Comparison of ENCODE assay signal across 5 fruit fly cellular contexts in genomic region chr3R:30272176-30272857, dm6.
TF ChIP-seq lines count a peak whose summit lies in the region.

No protein-coding gene starts in this region.

- no peak for TF ChIP-seq CTCF in whole organism, embryonic (GFP tag; optimal IDR thresholded peaks at IDR 0.05; lab: Kevin White, UChicago)

TF ChIP-seq in whole organism, adult, 20 proteins besides CTCF, POLR2A, EP300 and RAD21:
- TF ChIP-seq CG14711 (tag; optimal IDR thresholded peaks at IDR 0.05; lab: Kevin White, UChicago) (peak; percentile 1), CG11617 (GFP tag; optimal IDR thresholded peaks at IDR 0.05; lab: Kevin White, UChicago) (no peak)
TF ChIP-seq in whole organism, adult: peak in this region for 1.

TF ChIP-seq in whole organism, embryonic, 481 proteins besides CTCF, POLR2A, EP300 and RAD21 (continues in another document):
- TF ChIP-seq lbe (GFP tag; optimal IDR thresholded peaks at IDR 0.05; lab: Kevin White, UChicago): peak; percentile 90
- TF ChIP-seq corto (GFP tag; optimal IDR thresholded peaks at IDR 0.05; lab: Kevin White, UChicago): peak; percentile 92
- TF ChIP-seq zf30C (GFP tag; optimal IDR thresholded peaks at IDR 0.05; lab: Kevin White, UChicago): peak; percentile 56
- TF ChIP-seq CG10979 (tag; optimal IDR thresholded peaks at IDR 0.05; lab: Kevin White, UChicago): peak; percentile 28
- TF ChIP-seq row (GFP tag; IDR thresholded peaks at IDR 0.05; lab: Robert Waterston, UW): 0 out of 3 replicates have a peak, but pooled peaks have one; percentile 17
- no peak for TF ChIP-seq ac (GFP tag; optimal IDR thresholded peaks at IDR 0.05; lab: Kevin White, UChicago)
- TF ChIP-seq gem (tag; optimal IDR thresholded peaks at IDR 0.05; lab: Kevin White, UChicago): peak; percentile 35
- TF ChIP-seq Sox102F (GFP tag; optimal IDR thresholded peaks at IDR 0.05; lab: Kevin White, UChicago): no peak
- TF ChIP-seq dmrt11E (tag; optimal IDR thresholded peaks at IDR 0.05; lab: Kevin White, UChicago): peak; percentile 31
- TF ChIP-seq Pdp1 (GFP tag; optimal IDR thresholded peaks at IDR 0.05; lab: Kevin White, UChicago): peak in 1 of 2 experiments; percentile 5
- peak; percentile 10 to 95 for TF ChIP-seq bsh (GFP tag; optimal IDR thresholded peaks at IDR 0.05; lab: Kevin White, UChicago)
- peak; percentile 2 for TF ChIP-seq CG16815 (GFP tag; optimal IDR thresholded peaks at IDR 0.05; lab: Kevin White, UChicago)
- TF ChIP-seq Nf-YC (tag; optimal IDR thresholded peaks at IDR 0.05; lab: Kevin White, UChicago): no peak
- no peak for TF ChIP-seq Dip2 (GFP tag; IDR thresholded peaks at IDR 0.05; lab: Robert Waterston, UW)
- TF ChIP-seq CG4707 (GFP tag; optimal IDR thresholded peaks at IDR 0.05; lab: Kevin White, UChicago): no peak
- peak; percentile 33 for TF ChIP-seq CG1603 (tag; optimal IDR thresholded peaks at IDR 0.05; lab: Kevin White, UChicago)
- no peak for TF ChIP-seq abd-A (tag; optimal IDR thresholded peaks at IDR 0.05; lab: Kevin White, UChicago)
- TF ChIP-seq Antp (GFP tag; optimal IDR thresholded peaks at IDR 0.05; lab: Kevin White, UChicago): no peak
- TF ChIP-seq ase (GFP tag; IDR thresholded peaks at IDR 0.05; lab: Robert Waterston, UW): no peak
- peak; percentile 56 for TF ChIP-seq CG17385 (GFP tag; optimal IDR thresholded peaks at IDR 0.05; lab: Kevin White, UChicago)
- TF ChIP-seq lola (GFP tag; optimal IDR thresholded peaks at IDR 0.05; lab: Kevin White, UChicago): peak in 1 of 3 experiments; percentile 5
- TF ChIP-seq pb (GFP tag; optimal IDR thresholded peaks at IDR 0.05; lab: Kevin White, UChicago): no peak

TF ChIP-seq in whole organism, prepupa, 60 proteins besides CTCF, POLR2A, EP300 and RAD21 (continues in another document):
- TF ChIP-seq CG6792 (GFP tag; optimal IDR thresholded peaks at IDR 0.05; lab: Kevin White, UChicago) (peak; percentile 96), CG6808 (GFP tag; optimal IDR thresholded peaks at IDR 0.05; lab: Kevin White, UChicago) (peak; percentile 95), CG31627 (GFP tag; optimal IDR thresholded peaks at IDR 0.05; lab: Kevin White, UChicago) (peak; percentile 97), CG11902 (GFP tag; optimal IDR thresholded peaks at IDR 0.05; lab: Kevin White, UChicago) (peak; percentile 87), Ets96B (tag; optimal IDR thresholded peaks at IDR 0.05; lab: Kevin White, UChicago) (peak; percentile 99), spab (GFP tag; optimal IDR thresholded peaks at IDR 0.05; lab: Kevin White, UChicago) (peak; percentile 97), CG7368 (GFP tag; optimal IDR thresholded peaks at IDR 0.05; lab: Kevin White, UChicago) (peak; percentile 93), CG8119 (GFP tag; IDR thresholded peaks at IDR 0.05; lab: Robert Waterston, UW) (peak; percentile 92), pdm3 (GFP tag; optimal IDR thresholded peaks at IDR 0.05; lab: Kevin White, UChicago) (peak; percentile 96), fd59A (GFP tag; optimal IDR thresholded peaks at IDR 0.05; lab: Kevin White, UChicago) (peak; percentile 96), CG15336 (GFP tag; IDR thresholded peaks at IDR 0.05; lab: Robert Waterston, UW) (peak; percentile 85), CG34406 (GFP tag; optimal IDR thresholded peaks at IDR 0.05; lab: Kevin White, UChicago) (peak; percentile 94), ss (GFP tag; optimal IDR thresholded peaks at IDR 0.05; lab: Kevin White, UChicago) (peak; percentile 93 to 94), net (GFP tag; optimal IDR thresholded peaks at IDR 0.05; lab: Kevin White, UChicago) (peak; percentile 94), CG8319 (GFP tag; optimal IDR thresholded peaks at IDR 0.05; lab: Kevin White, UChicago) (peak; percentile 83), CG11294 (GFP tag; IDR thresholded peaks at IDR 0.05; lab: Robert Waterston, UW) (peak; percentile 73), CG32006 (GFP tag; optimal IDR thresholded peaks at IDR 0.05; lab: Kevin White, UChicago) (peak; percentile 92), OdsH (GFP tag; optimal IDR thresholded peaks at IDR 0.05; lab: Kevin White, UChicago) (peak; percentile 96), CG6854 (GFP tag; optimal IDR thresholded peaks at IDR 0.05; lab: Kevin White, UChicago) (peak; percentile 70), acj6 (GFP tag; optimal IDR thresholded peaks at IDR 0.05; lab: Kevin White, UChicago) (peak; percentile 97), dac (GFP tag; optimal IDR thresholded peaks at IDR 0.05; lab: Kevin White, UChicago) (peak; percentile 51), fd85E (GFP tag; optimal IDR thresholded peaks at IDR 0.05; lab: Kevin White, UChicago) (peak; percentile 74), CG9139 (GFP tag; optimal IDR thresholded peaks at IDR 0.05; lab: Kevin White, UChicago) (peak; percentile 93)

TF ChIP-seq in whole organism, pupa, 21 proteins besides CTCF, POLR2A, EP300 and RAD21:
- TF ChIP-seq CG13204 (GFP tag; optimal IDR thresholded peaks at IDR 0.05; lab: Kevin White, UChicago): peak; percentile 90
- TF ChIP-seq CG9948 (tag; optimal IDR thresholded peaks at IDR 0.05; lab: Kevin White, UChicago): peak; percentile 99
- peak; percentile 98 for TF ChIP-seq CG34367 (tag; optimal IDR thresholded peaks at IDR 0.05; lab: Kevin White, UChicago)
- peak; percentile 62 for TF ChIP-seq EcR (GFP tag; optimal IDR thresholded peaks at IDR 0.05; lab: Kevin White, UChicago)
- TF ChIP-seq CG8301 (tag; optimal IDR thresholded peaks at IDR 0.05; lab: Kevin White, UChicago): peak; percentile 98
- TF ChIP-seq CG4496 (GFP tag; IDR thresholded peaks at IDR 0.05; lab: Robert Waterston, UW): peak; percentile 96
- TF ChIP-seq Pif1B (GFP tag; optimal IDR thresholded peaks at IDR 0.05; lab: Kevin White, UChicago): peak; percentile 93
- TF ChIP-seq rn (GFP tag; IDR thresholded peaks at IDR 0.05; lab: Robert Waterston, UW): peak; percentile 82
- peak; percentile 98 for TF ChIP-seq D1 (tag; optimal IDR thresholded peaks at IDR 0.05; lab: Kevin White, UChicago)
- TF ChIP-seq Snoo (tag; optimal IDR thresholded peaks at IDR 0.05; lab: Kevin White, UChicago): peak; percentile 92
- peak; percentile 81; the same call in 2 of the 3 replicates for TF ChIP-seq fd96Ca (GFP tag; IDR thresholded peaks at IDR 0.05; lab: Robert Waterston, UW)
- peak; percentile 90 for TF ChIP-seq Pif1A (GFP tag; optimal IDR thresholded peaks at IDR 0.05; lab: Kevin White, UChicago)
- TF ChIP-seq CG14655 (GFP tag; optimal IDR thresholded peaks at IDR 0.05; lab: Kevin White, UChicago): peak; percentile 99
- peak; percentile 98 for TF ChIP-seq CG15710 (tag; optimal IDR thresholded peaks at IDR 0.05; lab: Kevin White, UChicago)
- TF ChIP-seq CG12605 (GFP tag; IDR thresholded peaks at IDR 0.05; lab: Robert Waterston, UW): peak; percentile 91
- peak; percentile 40; the same call in 1 of the 2 replicates for TF ChIP-seq CG32121 (GFP tag; IDR thresholded peaks at IDR 0.05; lab: Robert Waterston, UW)
- TF ChIP-seq Ets98B (GFP tag; IDR thresholded peaks at IDR 0.05; lab: Robert Waterston, UW): peak; percentile 73
- peak; percentile 99 for TF ChIP-seq CG17806 (tag; optimal IDR thresholded peaks at IDR 0.05; lab: Kevin White, UChicago)
- TF ChIP-seq gl (tag; optimal IDR thresholded peaks at IDR 0.05; lab: Kevin White, UChicago): peak; percentile 96
- TF ChIP-seq CG8159 (tag; optimal IDR thresholded peaks at IDR 0.05; lab: Kevin White, UChicago): peak; percentile 98
- TF ChIP-seq CG10348 (GFP tag; IDR thresholded peaks at IDR 0.05; lab: Robert Waterston, UW): no peak

TF ChIP-seq in whole organism, wandering third instar larva, 38 proteins besides CTCF, POLR2A, EP300 and RAD21 (continues in another document):
- peak; percentile 92 for TF ChIP-seq sage (GFP tag; optimal IDR thresholded peaks at IDR 0.05; lab: Kevin White, UChicago)
- TF ChIP-seq Rel (GFP tag; optimal IDR thresholded peaks at IDR 0.05; lab: Kevin White, UChicago): peak; percentile 76
- TF ChIP-seq Rel (tag; optimal IDR thresholded peaks at IDR 0.05; lab: Kevin White, UChicago): peak; percentile 66
- TF ChIP-seq Mio (GFP tag; optimal IDR thresholded peaks at IDR 0.05; lab: Kevin White, UChicago): peak; percentile 54
- TF ChIP-seq br (GFP tag; optimal IDR thresholded peaks at IDR 0.05; lab: Kevin White, UChicago): peak; percentile 95
- peak; percentile 94 for TF ChIP-seq woc (GFP tag; optimal IDR thresholded peaks at IDR 0.05; lab: Kevin White, UChicago)
- peak; percentile 74 for TF ChIP-seq CG9705 (GFP tag; optimal IDR thresholded peaks at IDR 0.05; lab: Kevin White, UChicago)
- no peak for TF ChIP-seq N (GFP tag; optimal IDR thresholded peaks at IDR 0.05; lab: Kevin White, UChicago)
- TF ChIP-seq foxo (GFP tag; optimal IDR thresholded peaks at IDR 0.05; lab: Kevin White, UChicago): peak; percentile 84 to 98
- TF ChIP-seq Jra (GFP tag; optimal IDR thresholded peaks at IDR 0.05; lab: Kevin White, UChicago): peak; percentile 90
- peak; percentile 97 for TF ChIP-seq OdsH (GFP tag; optimal IDR thresholded peaks at IDR 0.05; lab: Kevin White, UChicago)
- TF ChIP-seq HLH106 (tag; optimal IDR thresholded peaks at IDR 0.05; lab: Kevin White, UChicago): peak; percentile 95
- peak; percentile 98 for TF ChIP-seq psq (GFP tag; optimal IDR thresholded peaks at IDR 0.05; lab: Kevin White, UChicago)
- TF ChIP-seq Dif (GFP tag; optimal IDR thresholded peaks at IDR 0.05; lab: Kevin White, UChicago; ENCODE audit: partially characterized antibody): peak; percentile 9
- TF ChIP-seq jim (GFP tag; optimal IDR thresholded peaks at IDR 0.05; lab: Kevin White, UChicago): no peak
- TF ChIP-seq pan (optimal IDR thresholded peaks at IDR 0.05; lab: Kevin White, UChicago): no peak
- peak; percentile 98 for TF ChIP-seq h (GFP tag; optimal IDR thresholded peaks at IDR 0.05; lab: Kevin White, UChicago)
- peak; percentile 31 for TF ChIP-seq Vsx2 (GFP tag; optimal IDR thresholded peaks at IDR 0.05; lab: Kevin White, UChicago; ENCODE audit: partially characterized antibody)
- TF ChIP-seq dsf (GFP tag; optimal IDR thresholded peaks at IDR 0.05; lab: Kevin White, UChicago; ENCODE audit: borderline replicate concordance): peak; percentile 82
- no peak for TF ChIP-seq Hr78 (GFP tag; optimal IDR thresholded peaks at IDR 0.05; lab: Kevin White, UChicago)
- peak; percentile 42 for TF ChIP-seq CrebA (GFP tag; optimal IDR thresholded peaks at IDR 0.05; lab: Kevin White, UChicago; ENCODE audit: borderline replicate concordance)
- peak; percentile 95 for TF ChIP-seq brk (GFP tag; optimal IDR thresholded peaks at IDR 0.05; lab: Kevin White, UChicago)
- peak; percentile 91 for TF ChIP-seq CG32264 (GFP tag; optimal IDR thresholded peaks at IDR 0.05; lab: Kevin White, UChicago)
- peak; percentile 75 for TF ChIP-seq Hr83 (GFP tag; optimal IDR thresholded peaks at IDR 0.05; lab: Kevin White, UChicago; ENCODE audit: poor library complexity, severe bottlenecking)
- peak; percentile 95 for TF ChIP-seq Hnf4 (GFP tag; optimal IDR thresholded peaks at IDR 0.05; lab: Kevin White, UChicago)
- peak; percentile 92 for TF ChIP-seq tai (GFP tag; optimal IDR thresholded peaks at IDR 0.05; lab: Kevin White, UChicago)
- peak; percentile 98 for TF ChIP-seq rgr (GFP tag; optimal IDR thresholded peaks at IDR 0.05; lab: Kevin White, UChicago)
- TF ChIP-seq fru (GFP tag; optimal IDR thresholded peaks at IDR 0.05; lab: Kevin White, UChicago): peak; percentile 98
- no peak for TF ChIP-seq sv (GFP tag; optimal IDR thresholded peaks at IDR 0.05; lab: Kevin White, UChicago)
